Worm (Caenorhabditis elegans) whole organism, early embryonic: Measurements from ENCODE around the gene clh-4.

Experiments
- B0310.2 ChIP-seq: sonication (generic microtip); optimal IDR thresholded peaks from 2 replicates; lab custom pipeline; 2016; ENCODE audit warnings: mild to moderate bottlenecking, missing genetic modification characterization, missing compliant biosample characterization
- F13C5.2 ChIP-seq: sonication (generic microtip); optimal IDR thresholded peaks from 2 replicates; lab custom pipeline; 2017; ENCODE audit warnings: mild to moderate bottlenecking, missing genetic modification characterization, inconsistent platforms, missing compliant biosample characterization
- aly-1 ChIP-seq: sonication (generic microtip); optimal IDR thresholded peaks from 2 replicates; lab custom pipeline; 2016; ENCODE audit warnings: missing genetic modification characterization, missing compliant biosample characterization
- ama-1 ChIP-seq: fragments of 150-350 bp; optimal IDR thresholded peaks from 2 replicates; lab custom pipeline; 2014
- ceh-36 ChIP-seq: sonication (generic microtip); optimal IDR thresholded peaks from 2 replicates; lab custom pipeline; 2016; ENCODE audit warnings: missing genetic modification characterization, inconsistent platforms, missing compliant biosample characterization
- ets-7 ChIP-seq: sonication (generic microtip); optimal IDR thresholded peaks from 2 replicates; lab custom pipeline; 2016; ENCODE audit warnings: missing genotype, missing genetic modification characterization, missing compliant biosample characterization
- flt-1 ChIP-seq: fragments of 200-800 bp; sonication (Bioruptor generic); IDR thresholded peaks from 2 replicates; pipeline ENCODE4 v1.3.6; 2022; ENCODE audit warnings: missing genetic modification characterization, missing compliant biosample characterization
- hmbx-1 ChIP-seq: sonication (generic microtip); optimal IDR thresholded peaks from 2 replicates; lab custom pipeline; 2016; ENCODE audit warnings: mild to moderate bottlenecking, missing genetic modification characterization, missing compliant biosample characterization
- scrt-1 ChIP-seq: fragments of 200-800 bp; sonication (Bioruptor generic); IDR thresholded peaks from 2 replicates; pipeline ENCODE4 v1.3.6; 2022; ENCODE audit warnings: missing genetic modification characterization, missing compliant biosample characterization
- sea-1 ChIP-seq: fragments of 200-800 bp; sonication (Bioruptor generic); conservative IDR thresholded peaks from 2 replicates; pipeline ENCODE4 v1.3.6; 2022; ENCODE audit warnings: missing genetic modification characterization, missing compliant biosample characterization
- tbx-11 ChIP-seq: fragments of 200-800 bp; sonication (Bioruptor generic); IDR thresholded peaks from 2 replicates; pipeline ENCODE4 v1.3.6; 2022; ENCODE audit warnings: missing genetic modification characterization, missing compliant biosample characterization
- tbx-37 ChIP-seq: fragments of 200-800 bp; sonication (Bioruptor generic); conservative IDR thresholded peaks from 2 replicates; pipeline ENCODE4 v1.3.6; 2022; ENCODE audit warnings: missing genetic modification reagents, missing genetic modification characterization, missing compliant biosample characterization
- tra-4 ChIP-seq: sonication (generic microtip); optimal IDR thresholded peaks from 2 replicates; lab custom pipeline; 2017; ENCODE audit warnings: missing genetic modification characterization, missing compliant biosample characterization

- TF ChIP-seq hmbx-1 (tag; lab: Kevin White, UChicago), result no peak
- TF ChIP-seq ceh-36 (tag; lab: Kevin White, UChicago), result no peak
- TF ChIP-seq flt-1 (GFP tag; lab: Robert Waterston, UW), result no peak
- no peak for TF ChIP-seq aly-1 (tag; lab: Kevin White, UChicago)
- TF ChIP-seq ama-1 (lab: Kevin White, UChicago), result no peak
- no peak for TF ChIP-seq tbx-11 (GFP tag; lab: Robert Waterston, UW)
- TF ChIP-seq tbx-37 (GFP tag; lab: Robert Waterston, UW), result no peak
- TF ChIP-seq tra-4 (tag; lab: Kevin White, UChicago), result no peak
- TF ChIP-seq sea-1 (GFP tag; lab: Robert Waterston, UW), result no peak
- TF ChIP-seq F13C5.2 (tag; lab: Kevin White, UChicago), result no peak
- TF ChIP-seq B0310.2, result no peak
- TF ChIP-seq ets-7 (tag; lab: Kevin White, UChicago), result no peak
- no peak for TF ChIP-seq scrt-1
These were observed 46.6 kb upstream of the clh-4 start for ce11 chrX:4146798-4147543.
